Worm (Caenorhabditis elegans): ENCODE results near the gene F49C12.2.
A peak's percentile ranks its signal among the peaks of the same experiment; 100 is the strongest.
"Not testable (repeated sequence)": the region's sequence is repeated elsewhere in the genome, so short reads cannot be mapped to it uniquely, and the experiment has no call there.

Gene F49C12.2

ce11 chrIV:9256865-9257264, 42.2 kb downstream of the F49C12.2 start:
- no peak for TF ChIP-seq ets-5 (GFP tag; IDR thresholded peaks at IDR 0.05)
- no peak for TF ChIP-seq lin-13 (GFP tag; optimal IDR thresholded peaks at IDR 0.05)
- no peak for TF ChIP-seq nhr-85 (tag)
- TF ChIP-seq sptf-1 (tag; optimal IDR thresholded peaks at IDR 0.05) = no peak
- TF ChIP-seq grh-1 (GFP tag; IDR thresholded peaks at IDR 0.05) = no peak
- no peak for TF ChIP-seq mab-9 (GFP tag; IDR thresholded peaks at IDR 0.05)
- TF ChIP-seq pax-3 (tag; optimal IDR thresholded peaks at IDR 0.05) = no peak
- TF ChIP-seq nhr-19 (GFP tag; conservative IDR thresholded peaks at IDR 0.05) = no peak
- no peak for TF ChIP-seq tbx-2 (tag; optimal IDR thresholded peaks at IDR 0.05)
- no peak for TF ChIP-seq unc-86 (tag; optimal IDR thresholded peaks at IDR 0.05)
- TF ChIP-seq mep-1 (tag; optimal IDR thresholded peaks at IDR 0.05) = no peak
- TF ChIP-seq irx-1 (tag; optimal IDR thresholded peaks at IDR 0.05) = no peak
- no peak for TF ChIP-seq sup-37 (GFP tag; optimal IDR thresholded peaks at IDR 0.05)
- TF ChIP-seq mdl-1 (tag; optimal IDR thresholded peaks at IDR 0.05) = no peak
- no peak for TF ChIP-seq lir-3 (tag; optimal IDR thresholded peaks at IDR 0.05; ENCODE audit: poor library complexity)
- TF ChIP-seq egl-27 (tag; optimal IDR thresholded peaks at IDR 0.05) = no peak
- TF ChIP-seq egl-13 (tag; optimal IDR thresholded peaks at IDR 0.05) = no peak
- TF ChIP-seq fkh-10 (GFP tag; optimal IDR thresholded peaks at IDR 0.05) = no peak
- TF ChIP-seq nhr-20 (tag; optimal IDR thresholded peaks at IDR 0.05) = no peak

DNA sequence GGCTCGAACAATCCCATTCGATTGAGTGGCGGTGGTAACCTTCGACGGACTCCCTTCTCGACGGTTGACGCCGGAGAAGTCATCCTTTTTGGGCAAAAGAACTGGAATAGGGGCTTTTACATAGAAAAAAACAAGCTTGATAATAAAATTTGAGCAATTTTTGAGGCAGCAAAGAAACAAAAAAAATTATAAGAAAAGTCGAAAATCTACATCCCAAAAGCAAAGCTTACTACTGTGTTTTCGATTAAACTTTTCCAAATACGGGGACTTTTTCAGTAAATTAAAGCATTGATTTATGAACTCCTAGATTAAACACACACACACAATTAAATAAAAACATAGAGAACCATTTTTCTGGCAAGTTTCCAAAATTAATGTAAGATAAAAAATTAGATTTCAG, 43.0 kb downstream of the F49C12.2 start, which contains the start of gene Y11D7A.9:
Gene Y11D7A.9 (minus strand): TSS at position 101 of the 400 bp plus-strand sequence.
- TF ChIP-seq blmp-1 (tag; optimal IDR thresholded peaks at IDR 0.05) (no peak), nhr-12 (tag; optimal IDR thresholded peaks at IDR 0.05) (no peak), efl-1 (optimal IDR thresholded peaks at IDR 0.05) (no peak), efl-1 (GFP tag; optimal IDR thresholded peaks at IDR 0.05 in 1 of 2) (no peak), ztf-4 (tag; optimal IDR thresholded peaks at IDR 0.05) (no peak), nhr-11 (tag; optimal IDR thresholded peaks at IDR 0.05) (no peak), ceh-8 (GFP tag; optimal IDR thresholded peaks at IDR 0.05) (no peak), nhr-71 (tag; optimal IDR thresholded peaks at IDR 0.05) (no peak), tbx-2 (tag; optimal IDR thresholded peaks at IDR 0.05) (no peak), ets-5 (GFP tag; IDR thresholded peaks at IDR 0.05) (no peak), aly-2 (tag; optimal IDR thresholded peaks at IDR 0.05) (no peak), mab-9 (GFP tag; IDR thresholded peaks at IDR 0.05) (no peak), zag-1 (tag; optimal IDR thresholded peaks at IDR 0.05) (no peak), elt-2 (tag; optimal IDR thresholded peaks at IDR 0.05) (no peak), unc-98 (GFP tag; IDR thresholded peaks at IDR 0.05) (no peak), efl-3 (GFP tag; optimal IDR thresholded peaks at IDR 0.05) (no peak), lin-14 (GFP tag; optimal IDR thresholded peaks at IDR 0.05) (no peak), mdl-1 (tag; optimal IDR thresholded peaks at IDR 0.05) (no peak), egl-13 (tag; optimal IDR thresholded peaks at IDR 0.05) (no peak), irx-1 (tag; optimal IDR thresholded peaks at IDR 0.05) (no peak)

DNA sequence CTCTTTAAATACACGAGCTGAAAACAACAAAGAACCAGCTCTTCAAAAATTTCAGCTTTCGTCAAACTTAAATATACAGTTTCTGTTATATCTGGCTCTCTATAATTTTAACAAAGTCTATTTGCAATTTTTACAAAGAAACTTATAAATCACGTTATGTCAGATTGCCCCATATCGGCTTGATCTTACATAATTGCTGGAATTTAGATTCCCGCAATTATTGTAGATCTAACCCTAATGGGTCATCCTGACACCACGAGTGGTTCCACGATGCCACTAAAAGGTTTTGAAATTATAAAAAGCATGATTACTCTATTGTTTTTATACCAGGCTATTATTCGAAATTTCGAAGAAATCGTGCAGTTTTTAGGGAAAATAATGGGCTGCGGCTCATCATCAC, 48.0 kb downstream of the F49C12.2 start, which contains the start of gene Y11D7A.8:
Gene Y11D7A.8 (plus strand): TSS at position 301 of the 400 bp plus-strand sequence.
- TF ChIP-seq nhr-20 (tag; optimal IDR thresholded peaks at IDR 0.05) (no peak), hpl-2 (GFP tag; optimal IDR thresholded peaks at IDR 0.05) (no peak), zip-4 (GFP tag; optimal IDR thresholded peaks at IDR 0.05) (no peak), pqm-1 (tag; optimal IDR thresholded peaks at IDR 0.05) (no peak), efl-1 (optimal IDR thresholded peaks at IDR 0.05) (no peak), efl-1 (GFP tag; optimal IDR thresholded peaks at IDR 0.05 in 1 of 2) (peak in 1 of 2 experiments; percentile 83), efl-3 (GFP tag; optimal IDR thresholded peaks at IDR 0.05) (no peak)

- not testable (repeated sequence) for TF ChIP-seq unc-62 (GFP tag; optimal IDR thresholded peaks at IDR 0.05); nhr-84 (tag; optimal IDR thresholded peaks at IDR 0.05); swsn-7 (tag; optimal IDR thresholded peaks at IDR 0.05)
These were observed 49.8 kb downstream of the F49C12.2 start, which contains the start of gene Y11D7A.7 for ce11 chrIV:9249219-9249618. Gene Y11D7A.7, plus strand, starts transcription at chrIV:9249519.

All from whole organism, L1 larva.